Worm (Caenorhabditis elegans) whole organism, L4 larva: ENCODE data around the gene clec-71.

Experiments
- D1046.2 ChIP-seq: fragments of 200-800 bp; sonication (Bioruptor generic); IDR thresholded peaks from 2 replicates; pipeline ENCODE4 v1.3.6; 2022; ENCODE audit warnings: missing genetic modification characterization, missing compliant biosample characterization
- F26F4.8 ChIP-seq: fragments of 200-800 bp; sonication (Bioruptor generic); conservative IDR thresholded peaks from 2 replicates; pipeline ENCODE4 v1.3.6; 2022; ENCODE audit warnings: missing genetic modification characterization, missing compliant biosample characterization
- F44E2.7 ChIP-seq: fragments of 200-800 bp; sonication (Bioruptor generic); IDR thresholded peaks from 2 replicates; pipeline ENCODE4 v2.1.2; 2022; ENCODE audit warnings: missing genetic modification characterization, missing compliant biosample characterization
- F49E8.2 ChIP-seq: sonication (generic microtip); optimal IDR thresholded peaks from 2 replicates; lab custom pipeline; 2016; ENCODE audit warnings: missing compliant biosample characterization, mild to moderate bottlenecking, missing genetic modification characterization, borderline replicate concordance
- T20F7.1 ChIP-seq: fragments of 200-800 bp; sonication (Bioruptor generic); optimal IDR thresholded peaks from 2 replicates; lab custom pipeline; 2018; ENCODE audit warnings: mild to moderate bottlenecking, missing genetic modification characterization, missing compliant biosample characterization
- ZK546.5 ChIP-seq, 2 experiments: sonication (generic microtip); optimal IDR thresholded peaks; 2 replicates each; lab custom pipeline; 2017; ENCODE audit warnings: missing biosample characterization in 2 of 2, missing genetic modification characterization in 2 of 2
- aha-1 ChIP-seq: fragments of 150-350 bp; peaks from one replicate; lab custom pipeline; 2014; ENCODE audit warnings: missing biosample characterization, missing genetic modification characterization
- aly-2 ChIP-seq: sonication (generic microtip); optimal IDR thresholded peaks from 2 replicates; lab custom pipeline; 2018; ENCODE audit warnings: missing biosample characterization, missing genetic modification characterization
- arid-1 ChIP-seq: fragments of 200-800 bp; sonication (Bioruptor generic); conservative IDR thresholded peaks from 2 replicates; pipeline ENCODE4 v1.3.6; 2022; ENCODE audit warnings: missing genetic modification reagents, missing genetic modification characterization, missing compliant biosample characterization
- attf-4 ChIP-seq: sonication (generic microtip); optimal IDR thresholded peaks from 3 replicates; lab custom pipeline; 2017; ENCODE audit warnings: missing biosample characterization, missing genetic modification characterization
- ceh-32 ChIP-seq: sonication (generic microtip); optimal IDR thresholded peaks from 2 replicates; lab custom pipeline; 2016; ENCODE audit warnings: mild to moderate bottlenecking, missing genetic modification characterization, missing compliant biosample characterization; ENCODE audit not compliant: poor library complexity
- ceh-62 ChIP-seq: sonication (generic microtip); optimal IDR thresholded peaks from 2 replicates; lab custom pipeline; 2017; ENCODE audit warnings: missing biosample characterization, missing genetic modification characterization
- ceh-82 ChIP-seq: sonication (generic microtip); optimal IDR thresholded peaks from 2 replicates; lab custom pipeline; 2017; ENCODE audit warnings: missing biosample characterization, missing genetic modification characterization
- cey-2 ChIP-seq: sonication (generic microtip); optimal IDR thresholded peaks from 3 replicates; lab custom pipeline; 2017; ENCODE audit warnings: missing genetic modification characterization, mild to moderate bottlenecking, missing compliant biosample characterization, antibody characterized with exemption, borderline replicate concordance; ENCODE audit not compliant: insufficient read depth
- daf-12 ChIP-seq: fragments of 150-350 bp; optimal IDR thresholded peaks from 2 replicates; lab custom pipeline; 2014; ENCODE audit warnings: missing biosample characterization, missing genetic modification reagents, missing genetic modification characterization
- daf-19 ChIP-seq: fragments of 200-800 bp; sonication (Bioruptor generic); conservative IDR thresholded peaks from 2 replicates; pipeline ENCODE4 v1.3.6; 2022; ENCODE audit warnings: missing genetic modification characterization, missing compliant biosample characterization
- dmd-9 ChIP-seq: fragments of 200-800 bp; sonication (Bioruptor generic); IDR thresholded peaks from 2 replicates; pipeline ENCODE4 v1.3.6; 2022; ENCODE audit warnings: missing genetic modification reagents, missing genetic modification characterization, missing compliant biosample characterization
- duxl-1 ChIP-seq: sonication (generic microtip); optimal IDR thresholded peaks from 2 replicates; lab custom pipeline; 2016; ENCODE audit warnings: mild to moderate bottlenecking, missing genetic modification characterization, moderate library complexity, missing compliant biosample characterization; ENCODE audit not compliant: poor library complexity
- fkh-10 ChIP-seq: fragments of 150-350 bp; optimal IDR thresholded peaks from 2 replicates; lab custom pipeline; 2014; ENCODE audit warnings: missing biosample characterization, missing genetic modification reagents, missing genetic modification characterization
- hif-1 ChIP-seq, 2 experiments: sonication (generic microtip); optimal IDR thresholded peaks; 2 replicates each; lab custom pipeline; 2016 to 2017; ENCODE audit warnings: missing compliant biosample characterization in 2 of 2, missing genetic modification characterization in 2 of 2, missing genetic modification reagents in 2 of 2, missing genotype in 2 of 2, mild to moderate bottlenecking in 1 of 2
- lin-1 ChIP-seq: fragments of 200-800 bp; sonication (Bioruptor generic); IDR thresholded peaks from 2 replicates; pipeline ENCODE4 v1.3.6; 2022; ENCODE audit warnings: missing genetic modification reagents, missing genetic modification characterization, missing compliant biosample characterization
- lin-38 ChIP-seq: fragments of 200-800 bp; sonication (Bioruptor generic); IDR thresholded peaks from 2 replicates; pipeline ENCODE4 v1.3.6; 2022; ENCODE audit warnings: missing genetic modification reagents, missing genetic modification characterization, missing compliant biosample characterization
- lin-39 ChIP-seq: fragments of 150-350 bp; optimal IDR thresholded peaks from 2 replicates; lab custom pipeline; 2014; ENCODE audit warnings: missing biosample characterization, missing genetic modification reagents, missing genetic modification characterization
- lir-3 ChIP-seq: sonication (generic microtip); optimal IDR thresholded peaks from 2 replicates; lab custom pipeline; 2016; ENCODE audit warnings: mild to moderate bottlenecking, missing genetic modification characterization, missing compliant biosample characterization
- mep-1 ChIP-seq: fragments of 150-350 bp; sonication (generic microtip); optimal IDR thresholded peaks from 3 replicates; lab custom pipeline; 2014; ENCODE audit warnings: missing biosample characterization, missing genetic modification characterization
- mes-2 ChIP-seq: sonication (generic microtip); optimal IDR thresholded peaks from 2 replicates; lab custom pipeline; 2016; ENCODE audit warnings: missing genotype, mild to moderate bottlenecking, missing genetic modification characterization, missing compliant biosample characterization; ENCODE audit not compliant: poor library complexity, severe bottlenecking
- mxl-3 ChIP-seq: fragments of 200-800 bp; sonication (Bioruptor generic); optimal IDR thresholded peaks from 2 replicates; lab custom pipeline; 2018; ENCODE audit warnings: mild to moderate bottlenecking, missing genetic modification characterization, missing compliant biosample characterization
- nhr-237 ChIP-seq: sonication (generic microtip); optimal IDR thresholded peaks from 2 replicates; lab custom pipeline; 2017; ENCODE audit warnings: missing biosample characterization, missing genetic modification characterization
- nhr-28 ChIP-seq: fragments of 150-350 bp; optimal IDR thresholded peaks from 2 replicates; lab custom pipeline; 2014; ENCODE audit warnings: missing biosample characterization, missing genetic modification characterization
- nhr-41 ChIP-seq: fragments of 200-800 bp; sonication (Bioruptor generic); IDR thresholded peaks from 2 replicates; pipeline ENCODE4 v1.3.6; 2022; ENCODE audit warnings: missing genetic modification reagents, missing genetic modification characterization, missing compliant biosample characterization
- nhr-42 ChIP-seq: fragments of 200-800 bp; sonication (Bioruptor generic); IDR thresholded peaks from 2 replicates; pipeline ENCODE4 v1.3.6; 2022; ENCODE audit warnings: missing genetic modification characterization, missing compliant biosample characterization
- nhr-76 ChIP-seq: fragments of 150-350 bp; optimal IDR thresholded peaks from 2 replicates; lab custom pipeline; 2014; ENCODE audit warnings: missing biosample characterization, missing genetic modification characterization
- nhr-77 ChIP-seq: fragments of 150-350 bp; optimal IDR thresholded peaks from 2 replicates; lab custom pipeline; 2014; ENCODE audit warnings: missing biosample characterization, missing genetic modification characterization
- pha-4 ChIP-seq, 2 experiments: fragments of 150-350 bp in 1 of 2; fragments of 200-800 bp in 1 of 2; sonication (Bioruptor generic) in 1 of 2; IDR thresholded peaks in 1 of 2; optimal IDR thresholded peaks in 1 of 2; 2 replicates each; pipeline versions ENCODE4 v1.3.6 to Lab custom; 2014 to 2022; ENCODE audit warnings: missing genetic modification characterization in 2 of 2, missing genetic modification reagents in 2 of 2, missing biosample characterization in 1 of 2, missing compliant biosample characterization in 1 of 2
- sdz-12 ChIP-seq: fragments of 200-800 bp; sonication (Bioruptor generic); optimal IDR thresholded peaks from 2 replicates; lab custom pipeline; 2018; ENCODE audit warnings: mild to moderate bottlenecking, missing genetic modification characterization, missing compliant biosample characterization
- skn-1 ChIP-seq: fragments of 150-350 bp; optimal IDR thresholded peaks from 2 replicates; lab custom pipeline; 2014; ENCODE audit warnings: missing biosample characterization, missing genetic modification characterization
- snpc-1.2 ChIP-seq: fragments of 200-800 bp; sonication (Bioruptor generic); IDR thresholded peaks from 2 replicates; pipeline ENCODE4 v1.3.6; 2022; ENCODE audit warnings: missing genetic modification reagents, missing genetic modification characterization, missing compliant biosample characterization
- snpc-4 ChIP-seq: fragments of 150-350 bp; optimal IDR thresholded peaks from 2 replicates; lab custom pipeline; 2014; ENCODE audit warnings: missing biosample characterization, missing genetic modification characterization
- spr-1 ChIP-seq: sonication (generic microtip); optimal IDR thresholded peaks from 2 replicates; lab custom pipeline; 2016; ENCODE audit warnings: mild to moderate bottlenecking, missing genetic modification characterization, missing compliant biosample characterization
- spr-3 ChIP-seq: fragments of 200-800 bp; sonication (Bioruptor generic); optimal IDR thresholded peaks from 2 replicates; lab custom pipeline; 2018; ENCODE audit warnings: mild to moderate bottlenecking, missing genetic modification characterization, missing compliant biosample characterization
- tag-97 ChIP-seq: fragments of 200-800 bp; sonication (Bioruptor generic); IDR thresholded peaks from 2 replicates; pipeline ENCODE4 v1.3.6; 2022; ENCODE audit warnings: missing genetic modification characterization, missing compliant biosample characterization
- tra-1 ChIP-seq: fragments of 200-800 bp; sonication (Bioruptor generic); IDR thresholded peaks from 2 replicates; pipeline ENCODE4 v1.3.6; 2022; ENCODE audit warnings: missing genetic modification reagents, missing genetic modification characterization, missing compliant biosample characterization
- unc-62 ChIP-seq, 3 experiments: fragments of 150-350 bp in 1 of 3; sonication (generic microtip); optimal IDR thresholded peaks in 2 of 3; peaks in 1 of 3; 1 replicate in 1 of 3; 2 replicates in 2 of 3; lab custom pipeline; 2014 to 2017; ENCODE audit warnings: missing biosample characterization in 3 of 3, missing genetic modification characterization in 3 of 3, missing genetic modification reagents in 3 of 3, missing genotype in 1 of 3
- vab-7 ChIP-seq: fragments of 200-800 bp; sonication (Bioruptor generic); IDR thresholded peaks from 2 replicates; pipeline ENCODE4 v1.3.6; 2022; ENCODE audit warnings: missing genetic modification reagents, missing genetic modification characterization, missing compliant biosample characterization
- zfp-3 ChIP-seq: fragments of 200-800 bp; sonication (Bioruptor generic); conservative IDR thresholded peaks from 2 replicates; pipeline ENCODE4 v1.3.6; 2022; ENCODE audit warnings: missing genetic modification reagents, missing genetic modification characterization, missing compliant biosample characterization
- ztf-7 ChIP-seq: fragments of 150-350 bp; optimal IDR thresholded peaks from 2 replicates; lab custom pipeline; 2014; ENCODE audit warnings: missing biosample characterization, missing genetic modification characterization

Gene clec-71

ce11 chrIV:3937097-3937496, at the start of gene clec-71:
clec-71 (plus strand) TSS chrIV:3937458.
- TF ChIP-seq daf-12 (tag; lab: Kevin White, UChicago) (no peak), lin-38 (GFP tag; lab: Robert Waterston, UW) (no peak), mes-2 (tag; lab: Kevin White, UChicago) (no peak), spr-1 (tag; lab: Kevin White, UChicago) (no peak), nhr-28 (tag; lab: Kevin White, UChicago) (no peak), unc-62 (GFP tag; optimal IDR thresholded peaks at IDR 0.05 in 1 of 2; lab: Kevin White, UChicago) (peak in 1 of 2 experiments; percentile 55), unc-62 (tag; optimal IDR thresholded peaks at IDR 0.05; lab: Kevin White, UChicago) (no peak), mxl-3 (no peak), hif-1 (tag; optimal IDR thresholded peaks at IDR 0.05; lab: Kevin White, UChicago) (no peak), aha-1 (peak; percentile 57), cey-2 (no peak), snpc-4 (tag; lab: Kevin White, UChicago) (no peak), D1046.2 (no peak), lin-39 (tag; lab: Kevin White, UChicago) (no peak), attf-4 (tag; lab: Kevin White, UChicago) (no peak), tra-1 (no peak)

ce11 chrIV:3888963-3889362, 48.3 kb upstream of the clec-71 start, which contains the start of gene oac-21:
oac-21 (plus strand) TSS chrIV:3889263.
- TF ChIP-seq aly-2 (tag; lab: Kevin White, UChicago) (no peak), ceh-32 (tag; lab: Kevin White, UChicago) (no peak), nhr-42 (no peak), ZK546.5 (tag; optimal IDR thresholded peaks at IDR 0.05; lab: Kevin White, UChicago) (no peak), arid-1 (GFP tag; lab: Robert Waterston, UW) (no peak), lin-1 (no peak), daf-12 (tag; lab: Kevin White, UChicago) (no peak), fkh-10 (GFP tag; lab: Kevin White, UChicago) (no peak), pha-4 (GFP tag; IDR thresholded peaks at IDR 0.05; lab: Robert Waterston, UW) (no peak), pha-4 (tag; optimal IDR thresholded peaks at IDR 0.05; lab: Kevin White, UChicago) (no peak), nhr-77 (tag; lab: Kevin White, UChicago) (no peak), spr-3 (GFP tag; lab: Kevin White, UChicago) (no peak), vab-7 (GFP tag; lab: Robert Waterston, UW) (no peak), F49E8.2 (no peak), F44E2.7 (GFP tag; lab: Robert Waterston, UW) (no peak), lin-38 (GFP tag; lab: Robert Waterston, UW) (no peak), ceh-82 (tag; lab: Kevin White, UChicago) (no peak), sdz-12 (GFP tag; lab: Kevin White, UChicago) (no peak), ceh-62 (tag; lab: Kevin White, UChicago) (no peak)

DNA sequence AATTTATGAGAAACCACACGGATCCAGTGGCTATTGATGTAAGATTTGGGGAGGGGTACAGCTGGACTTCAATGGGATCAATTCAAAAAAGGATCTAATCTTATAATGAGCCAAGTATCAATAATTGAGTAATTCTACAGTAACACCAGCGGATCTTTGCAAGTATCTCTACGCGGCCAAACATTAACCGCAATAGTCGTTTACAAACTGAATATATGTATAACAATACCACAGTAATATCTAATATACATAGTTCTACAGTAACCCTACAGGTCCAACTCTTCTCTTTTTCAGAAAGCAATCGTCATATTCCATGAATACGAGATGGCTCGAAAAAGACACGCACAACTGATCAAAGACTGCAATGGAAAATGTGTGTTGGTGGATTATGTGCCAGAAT, 45.2 kb upstream of the clec-71 start, which contains the start of gene F56D6.9:
F56D6.9 (plus strand) TSS at position 301 of the 400 bp plus-strand sequence.
- TF ChIP-seq lin-39 (tag; lab: Kevin White, UChicago) (no peak), tag-97 (GFP tag; lab: Robert Waterston, UW) (no peak), nhr-237 (tag; lab: Kevin White, UChicago) (no peak), skn-1 (tag; lab: Kevin White, UChicago) (no peak), duxl-1 (tag; lab: Kevin White, UChicago) (no peak), F26F4.8 (GFP tag; lab: Robert Waterston, UW) (no peak), ztf-7 (tag; lab: Kevin White, UChicago) (no peak), nhr-41 (GFP tag; lab: Robert Waterston, UW) (no peak), nhr-42 (no peak), lir-3 (tag; lab: Kevin White, UChicago) (no peak), T20F7.1 (GFP tag; lab: Kevin White, UChicago) (no peak), daf-19 (GFP tag; lab: Robert Waterston, UW) (no peak), mep-1 (tag; lab: Kevin White, UChicago) (no peak), dmd-9 (no peak), snpc-1.2 (GFP tag; lab: Robert Waterston, UW) (no peak), zfp-3 (GFP tag; lab: Robert Waterston, UW) (no peak), aly-2 (tag; lab: Kevin White, UChicago) (no peak), attf-4 (tag; lab: Kevin White, UChicago) (no peak), nhr-76 (tag; lab: Kevin White, UChicago) (no peak)
